Worm (Caenorhabditis elegans) whole organism, midembryonic: ENCODE data around the gene F41F3.3.

Experiments
- flt-1 ChIP-seq: fragments of 200-800 bp; sonication (Bioruptor generic); IDR thresholded peaks from 2 replicates; pipeline ENCODE4 v1.3.6; 2022; ENCODE audit warnings: missing genetic modification characterization, missing compliant biosample characterization
- med-1 ChIP-seq: sonication (generic microtip); optimal IDR thresholded peaks from 2 replicates; lab custom pipeline; 2017; ENCODE audit warnings: missing genetic modification characterization, mild to moderate bottlenecking, missing compliant biosample characterization, antibody characterized with exemption, missing genetic modification reagents; ENCODE audit not compliant: insufficient read depth
- ref-1 ChIP-seq: fragments of 200-800 bp; sonication (Bioruptor generic); conservative IDR thresholded peaks from 2 replicates; pipeline ENCODE4 v1.3.6; 2022; ENCODE audit warnings: missing genetic modification reagents, missing genetic modification characterization, missing compliant biosample characterization
- ztf-23 ChIP-seq: fragments of 200-800 bp; sonication (Bioruptor generic); IDR thresholded peaks from 2 replicates; pipeline ENCODE4 v1.3.6; 2022; ENCODE audit warnings: missing genetic modification reagents, missing genetic modification characterization, missing compliant biosample characterization
- ztf-29 ChIP-seq: fragments of 200-800 bp; sonication (Bioruptor generic); IDR thresholded peaks from 2 replicates; pipeline ENCODE4 v1.3.6; 2022; ENCODE audit warnings: missing genetic modification reagents, missing genetic modification characterization, missing compliant biosample characterization

- TF ChIP-seq flt-1 (GFP tag; lab: Robert Waterston, UW) (no peak), ztf-29 (no peak), ref-1 (GFP tag; lab: Robert Waterston, UW) (no peak), med-1 (no peak), ztf-23 (GFP tag; lab: Robert Waterston, UW) (no peak)
Measured at ce11 chrV:4637153-4637552, 10.9 kb downstream of the F41F3.3 start.
